Fruit fly (Drosophila melanogaster) whole organism, embryonic: ENCODE data around the gene CG12990.
A peak's percentile ranks its signal among the peaks of the same experiment; 100 is the strongest.

Experiments used
- Antp ChIP-seq: fragments of 200-800 bp; sonication (Bioruptor generic); optimal IDR thresholded peaks from 3 replicates; lab custom pipeline; 2016; ENCODE audit warnings: missing biosample characterization, missing genetic modification characterization
- Atf3 ChIP-seq: fragments of 200-800 bp; sonication (Bioruptor generic); optimal IDR thresholded peaks from 3 replicates; lab custom pipeline; 2016; ENCODE audit warnings: missing biosample characterization, missing genetic modification characterization
- BEAF-32 ChIP-seq: fragments of 200-800 bp; sonication (Bioruptor generic); optimal IDR thresholded peaks from 3 replicates; lab custom pipeline; 2017; ENCODE audit warnings: missing biosample characterization, missing genetic modification characterization, mild to moderate bottlenecking, moderate library complexity, missing genetic modification reagents
- CG10267 ChIP-seq: fragments of 200-800 bp; sonication (Bioruptor generic); optimal IDR thresholded peaks from 2 replicates; lab custom pipeline; 2018; ENCODE audit warnings: missing biosample characterization, mild to moderate bottlenecking, missing genetic modification characterization, moderate library complexity
- CG11696 ChIP-seq: fragments of 200-800 bp; sonication (Bioruptor generic); IDR thresholded peaks from 2 replicates; pipeline ENCODE4 v1.3.6; 2022; ENCODE audit warnings: missing biosample characterization, missing genetic modification characterization
- CG12659 ChIP-seq: fragments of 200-800 bp; sonication (Bioruptor generic); optimal IDR thresholded peaks from 3 replicates; lab custom pipeline; 2017; ENCODE audit warnings: mild to moderate bottlenecking, missing biosample characterization, missing genetic modification reagents, missing genetic modification characterization
- CG12942 ChIP-seq: fragments of 200-800 bp; sonication (Bioruptor generic); optimal IDR thresholded peaks from 3 replicates; lab custom pipeline; 2016; ENCODE audit warnings: missing biosample characterization, missing genetic modification characterization
- CG13123 ChIP-seq: fragments of 200-800 bp; sonication (Bioruptor generic); optimal IDR thresholded peaks from 2 replicates; lab custom pipeline; 2016; ENCODE audit warnings: missing biosample characterization, missing genetic modification characterization
- CG2120 ChIP-seq: fragments of 200-800 bp; sonication (Bioruptor generic); optimal IDR thresholded peaks from 3 replicates; lab custom pipeline; 2016; ENCODE audit warnings: missing biosample characterization, missing genetic modification characterization
- CG2129 ChIP-seq: fragments of 200-800 bp; sonication (Bioruptor generic); IDR thresholded peaks from 2 replicates; pipeline ENCODE4 v1.3.6; 2022; ENCODE audit warnings: missing biosample characterization, missing genetic modification characterization; ENCODE audit not compliant: partially characterized antibody
- CG34376 ChIP-seq: fragments of 200-800 bp; sonication (Bioruptor generic); optimal IDR thresholded peaks from 2 replicates; lab custom pipeline; 2018; ENCODE audit warnings: missing biosample characterization, mild to moderate bottlenecking, missing genetic modification characterization
- CG34422 ChIP-seq: fragments of 200-800 bp; sonication (Bioruptor generic); IDR thresholded peaks from 3 replicates; pipeline ENCODE4 v1.3.6; 2022; ENCODE audit warnings: missing biosample characterization, missing genetic modification characterization
- CG6791 ChIP-seq: fragments of 200-800 bp; sonication (Bioruptor generic); IDR thresholded peaks from 3 replicates; pipeline ENCODE4 v1.3.6; 2022; ENCODE audit warnings: missing biosample characterization, missing genetic modification characterization; ENCODE audit not compliant: partially characterized antibody
- CG7963 ChIP-seq: fragments of 200-800 bp; sonication (Bioruptor generic); IDR thresholded peaks from 3 replicates; pipeline ENCODE4 v1.3.6; 2022; ENCODE audit warnings: missing biosample characterization, missing genetic modification characterization; ENCODE audit not compliant: partially characterized antibody
- CG8290 ChIP-seq, 3 experiments: fragments of 200-800 bp; sonication (Bioruptor generic); optimal IDR thresholded peaks; 2 replicates each; lab custom pipeline; 2016 to 2019; ENCODE audit warnings: missing biosample characterization in 3 of 3, missing genetic modification characterization in 3 of 3, mild to moderate bottlenecking in 2 of 3, moderate library complexity in 1 of 3
- CG8478 ChIP-seq: fragments of >200 bp; optimal IDR thresholded peaks from 2 replicates; lab custom pipeline; 2018
- CG8924 ChIP-seq: fragments of 200-800 bp; optimal IDR thresholded peaks from 3 replicates; lab custom pipeline; 2019; ENCODE audit warnings: missing biosample characterization, mild to moderate bottlenecking, missing genetic modification characterization, moderate library complexity
- Dek ChIP-seq: fragments of 200-800 bp; sonication (Bioruptor generic); optimal IDR thresholded peaks from 3 replicates; lab custom pipeline; 2019; ENCODE audit warnings: missing biosample characterization, mild to moderate bottlenecking, missing genetic modification characterization, moderate library complexity
- Dip3 ChIP-seq: fragments of 200-800 bp; sonication (Bioruptor generic); optimal IDR thresholded peaks from 3 replicates; lab custom pipeline; 2016; ENCODE audit warnings: missing biosample characterization, missing genetic modification characterization
- Doc3 ChIP-seq: fragments of 200-800 bp; sonication (Bioruptor generic); IDR thresholded peaks from 3 replicates; pipeline ENCODE4 v1.3.6; 2022; ENCODE audit warnings: missing biosample characterization, missing genetic modification characterization; ENCODE audit not compliant: partially characterized antibody
- Dref ChIP-seq: fragments of 200-800 bp; sonication (Bioruptor generic); IDR thresholded peaks from 2 replicates; pipeline ENCODE4 v1.3.6; 2022; ENCODE audit warnings: missing biosample characterization, missing genetic modification characterization
- E2f2 ChIP-seq: fragments of 200-800 bp; sonication (Bioruptor generic); IDR thresholded peaks from 2 replicates; pipeline ENCODE4 v1.3.6; 2022; ENCODE audit warnings: missing biosample characterization, missing genetic modification characterization
- HLH4C ChIP-seq: fragments of 200-800 bp; sonication (Bioruptor generic); IDR thresholded peaks from 3 replicates; pipeline ENCODE4 v1.3.6; 2022; ENCODE audit warnings: missing biosample characterization, missing genetic modification characterization; ENCODE audit not compliant: partially characterized antibody
- HLH54F ChIP-seq: fragments of 200-800 bp; sonication (Bioruptor generic); optimal IDR thresholded peaks from 3 replicates; lab custom pipeline; 2016; ENCODE audit warnings: missing biosample characterization, missing genetic modification characterization
- Hr3 ChIP-seq: fragments of 200-800 bp; sonication (Bioruptor generic); optimal IDR thresholded peaks from 3 replicates; lab custom pipeline; 2016; ENCODE audit warnings: missing biosample characterization, missing genetic modification characterization
- MBD-R2 ChIP-seq: fragments of 200-800 bp; sonication (Bioruptor generic); IDR thresholded peaks from 2 replicates; pipeline ENCODE4 v1.3.6; 2022; ENCODE audit warnings: missing biosample characterization, missing genetic modification characterization
- MESR4 ChIP-seq: fragments of 200-800 bp; sonication (Bioruptor generic); optimal IDR thresholded peaks from 2 replicates; lab custom pipeline; 2018; ENCODE audit warnings: missing biosample characterization, mild to moderate bottlenecking, missing genetic modification characterization, moderate library complexity
- Med ChIP-seq: fragments of 200-800 bp; sonication (Bioruptor generic); peaks from one replicate; lab custom pipeline; 2016; ENCODE audit warnings: missing biosample characterization, missing genetic modification characterization, mild to moderate bottlenecking, inconsistent platforms, moderate library complexity
- PHDP ChIP-seq: fragments of 200-800 bp; sonication (Bioruptor generic); optimal IDR thresholded peaks from 3 replicates; lab custom pipeline; 2018; ENCODE audit warnings: missing biosample characterization, mild to moderate bottlenecking, missing genetic modification characterization, moderate library complexity
- Ptx1 ChIP-seq: fragments of 200-800 bp; sonication (Bioruptor generic); IDR thresholded peaks from 2 replicates; pipeline ENCODE4 v1.3.6; 2022; ENCODE audit warnings: missing biosample characterization, missing genetic modification characterization
- Scr ChIP-seq: fragments of 200-800 bp; sonication (Bioruptor generic); IDR thresholded peaks from 2 replicates; pipeline ENCODE4 v1.3.6; 2022; ENCODE audit warnings: missing biosample characterization, missing genetic modification characterization; ENCODE audit not compliant: partially characterized antibody
- Trl ChIP-seq, 3 experiments: fragments of >200 bp in 2 of 3; fragments of 200-800 bp in 1 of 3; sonication (Bioruptor generic) in 1 of 3; optimal IDR thresholded peaks; 2 replicates in 1 of 3; 3 replicates in 2 of 3; lab custom pipeline; 2016 to 2017; ENCODE audit warnings: missing biosample characterization in 1 of 3, missing genetic modification characterization in 1 of 3
- Xbp1 ChIP-seq: fragments of 200-800 bp; sonication (Bioruptor generic); optimal IDR thresholded peaks from 3 replicates; lab custom pipeline; 2016; ENCODE audit warnings: missing biosample characterization, mild to moderate bottlenecking, missing genetic modification characterization
- ab ChIP-seq: fragments of 200-800 bp; sonication (Bioruptor generic); optimal IDR thresholded peaks from 2 replicates; lab custom pipeline; 2016; ENCODE audit warnings: missing biosample characterization, missing genetic modification characterization
- amos ChIP-seq: fragments of 200-800 bp; sonication (Bioruptor generic); IDR thresholded peaks from 2 replicates; pipeline ENCODE4 v1.3.6; 2022; ENCODE audit warnings: missing biosample characterization, missing genetic modification characterization; ENCODE audit not compliant: partially characterized antibody
- ato ChIP-seq: fragments of 200-800 bp; sonication (Bioruptor generic); IDR thresholded peaks from 2 replicates; pipeline ENCODE4 v1.3.6; 2022; ENCODE audit warnings: missing biosample characterization, missing genetic modification characterization; ENCODE audit not compliant: partially characterized antibody
- crol ChIP-seq: fragments of 200-800 bp; sonication (Bioruptor generic); IDR thresholded peaks from 2 replicates; pipeline ENCODE4 v1.3.6; 2022; ENCODE audit warnings: missing biosample characterization, missing genetic modification characterization
- ewg ChIP-seq: fragments of 200-800 bp; sonication (Bioruptor generic); optimal IDR thresholded peaks from 3 replicates; lab custom pipeline; 2017; ENCODE audit warnings: mild to moderate bottlenecking, missing biosample characterization, missing genetic modification reagents, missing genetic modification characterization
- grau ChIP-seq: fragments of 200-800 bp; optimal IDR thresholded peaks from 3 replicates; lab custom pipeline; 2019; ENCODE audit warnings: missing biosample characterization, mild to moderate bottlenecking, missing genetic modification characterization, moderate library complexity
- gsb-n ChIP-seq: fragments of 200-800 bp; sonication (Bioruptor generic); optimal IDR thresholded peaks from 3 replicates; lab custom pipeline; 2018; ENCODE audit warnings: missing biosample characterization, mild to moderate bottlenecking, missing genetic modification characterization
- lmd ChIP-seq: fragments of 200-800 bp; sonication (Bioruptor generic); IDR thresholded peaks from 2 replicates; pipeline ENCODE4 v1.3.6; 2022; ENCODE audit warnings: missing biosample characterization, missing genetic modification characterization
- mld ChIP-seq: fragments of 200-800 bp; sonication (Bioruptor generic); IDR thresholded peaks from 3 replicates; pipeline ENCODE4 v1.3.6; 2022; ENCODE audit warnings: missing biosample characterization, missing genetic modification characterization; ENCODE audit not compliant: partially characterized antibody
- scrt ChIP-seq: fragments of 200-800 bp; sonication (Bioruptor generic); optimal IDR thresholded peaks from 2 replicates; lab custom pipeline; 2018; ENCODE audit warnings: missing biosample characterization, mild to moderate bottlenecking, missing genetic modification characterization, moderate library complexity
- sd ChIP-seq: fragments of 200-800 bp; sonication (Bioruptor generic); optimal IDR thresholded peaks from 3 replicates; lab custom pipeline; 2018; ENCODE audit warnings: missing biosample characterization, mild to moderate bottlenecking, missing genetic modification characterization, moderate library complexity
- slp2 ChIP-seq: fragments of 200-800 bp; sonication (Bioruptor generic); optimal IDR thresholded peaks from 2 replicates; lab custom pipeline; 2016; ENCODE audit warnings: missing biosample characterization, missing genetic modification characterization
- sna ChIP-seq: fragments of 200-800 bp; sonication (Bioruptor generic); IDR thresholded peaks from 2 replicates; pipeline ENCODE4 v1.3.6; 2022; ENCODE audit warnings: missing biosample characterization, missing genetic modification characterization; ENCODE audit not compliant: partially characterized antibody
- unc-4 ChIP-seq: fragments of 200-800 bp; sonication (Bioruptor generic); IDR thresholded peaks from 2 replicates; pipeline ENCODE4 v1.3.6; 2022; ENCODE audit warnings: missing biosample characterization, missing genetic modification characterization; ENCODE audit not compliant: partially characterized antibody

The CG12990 gene

dm6 chrX:17651998-17652738 lies 19.5 kb downstream of the CG12990 start, which contains the start of gene RhoGAPp190 (continued):
- TF ChIP-seq CG12942, result no peak
- TF ChIP-seq scrt (GFP tag; lab: Kevin White, UChicago), result peak; percentile 34
- TF ChIP-seq HLH54F (GFP tag; lab: Kevin White, UChicago), result no peak
- no peak for TF ChIP-seq Antp (GFP tag; lab: Kevin White, UChicago)
- peak; percentile 99 for TF ChIP-seq Dref
- no peak for TF ChIP-seq Dip3
- peak; percentile 49; the same call in 1 of the 2 replicates for TF ChIP-seq CG2129 (GFP tag; lab: Robert Waterston, UW)
- no peak for TF ChIP-seq Hr3
- TF ChIP-seq CG6791 (GFP tag; lab: Robert Waterston, UW), result peak; percentile 97
- peak; percentile 90 for TF ChIP-seq ewg (GFP tag; lab: Kevin White, UChicago)
- peak; percentile 32 for TF ChIP-seq CG8924
- no peak for TF ChIP-seq Ptx1 (GFP tag; lab: Robert Waterston, UW)
- no peak for TF ChIP-seq CG11696 (GFP tag; lab: Robert Waterston, UW)
- peak; percentile 72 for TF ChIP-seq sd
- peak; percentile 52 for TF ChIP-seq CG12659
- TF ChIP-seq mld (GFP tag; lab: Robert Waterston, UW), result peak; percentile 93
- TF ChIP-seq MESR4 (GFP tag; lab: Kevin White, UChicago), result peak; percentile 68
- TF ChIP-seq Scr (GFP tag; lab: Robert Waterston, UW), result peak; percentile 82
- TF ChIP-seq MBD-R2 (GFP tag; lab: Robert Waterston, UW), result peak; percentile 9
- peak; percentile 88 for TF ChIP-seq sna (GFP tag; lab: Robert Waterston, UW)
- no peak for TF ChIP-seq CG34376
- TF ChIP-seq amos, result peak; percentile 91; the same call in 1 of the 2 replicates
- TF ChIP-seq PHDP (tag; lab: Kevin White, UChicago), result peak; percentile 19
- peak; percentile 7 for TF ChIP-seq Xbp1
- TF ChIP-seq CG8290 (GFP tag; optimal IDR thresholded peaks at IDR 0.05; lab: Kevin White, UChicago), result no peak
- peak in 1 of 2 experiments; percentile 58 for TF ChIP-seq CG8290 (tag; optimal IDR thresholded peaks at IDR 0.05; lab: Kevin White, UChicago)
- TF ChIP-seq CG13123 (GFP tag; lab: Kevin White, UChicago), result no peak
- TF ChIP-seq ato, result peak; percentile 97
- peak; percentile 96 for TF ChIP-seq CG7963 (GFP tag; lab: Robert Waterston, UW)
- TF ChIP-seq Med (GFP tag; lab: Kevin White, UChicago), result peak; percentile 78
- no peak for TF ChIP-seq slp2 (GFP tag; lab: Kevin White, UChicago)
- TF ChIP-seq CG10267 (tag; lab: Kevin White, UChicago), result peak; percentile 60
- peak; percentile 82 for TF ChIP-seq BEAF-32 (GFP tag; lab: Kevin White, UChicago)
- peak; percentile 88 for TF ChIP-seq CG8478 (lab: Kevin White, UChicago)
- TF ChIP-seq Doc3 (GFP tag; lab: Robert Waterston, UW), result peak; percentile 73
- TF ChIP-seq Trl (optimal IDR thresholded peaks at IDR 0.05; lab: Kevin White, UChicago), result peak; percentile 90 to 92
- no peak for TF ChIP-seq Trl (GFP tag; optimal IDR thresholded peaks at IDR 0.05; lab: Kevin White, UChicago)
- no peak for TF ChIP-seq ab (GFP tag; lab: Kevin White, UChicago)
- no peak for TF ChIP-seq lmd (GFP tag; lab: Robert Waterston, UW)
- TF ChIP-seq HLH4C (GFP tag; lab: Robert Waterston, UW), result peak; percentile 98
- TF ChIP-seq Dek (tag; lab: Kevin White, UChicago), result peak; percentile 13
- no peak for TF ChIP-seq CG34422 (GFP tag; lab: Robert Waterston, UW)
- TF ChIP-seq CG2120 (GFP tag; lab: Kevin White, UChicago), result peak; percentile 6
- no peak for TF ChIP-seq Atf3 (GFP tag; lab: Kevin White, UChicago)
- TF ChIP-seq grau (tag; lab: Kevin White, UChicago), result peak; percentile 8
- TF ChIP-seq unc-4 (GFP tag; lab: Robert Waterston, UW), result peak; percentile 88
- peak; percentile 93 for TF ChIP-seq E2f2 (GFP tag; lab: Robert Waterston, UW)
- TF ChIP-seq gsb-n (tag; lab: Kevin White, UChicago), result peak; percentile 17
- TF ChIP-seq crol (GFP tag; lab: Robert Waterston, UW), result peak; percentile 45; the same call in 1 of the 2 replicates
